Worm (Caenorhabditis elegans) whole organism, young adult: Measurements from ENCODE around the gene cest-16.
A peak's percentile ranks its signal among the peaks of the same experiment; 100 is the strongest.

ENCODE experiments used
- B0035.1 ChIP-seq: sonication (generic microtip); optimal IDR thresholded peaks from 2 replicates; lab custom pipeline; 2016; ENCODE audit warnings: missing genetic modification characterization, mild to moderate bottlenecking, missing compliant biosample characterization, missing genotype, missing genetic modification reagents
- F10E7.11 ChIP-seq: sonication (generic microtip); optimal IDR thresholded peaks from 2 replicates; lab custom pipeline; 2017; ENCODE audit warnings: mild to moderate bottlenecking, missing genetic modification characterization, moderate library complexity, missing compliant biosample characterization
- F23B12.7 ChIP-seq: sonication (generic microtip); optimal IDR thresholded peaks from 2 replicates; lab custom pipeline; 2017; ENCODE audit warnings: missing genetic modification characterization, mild to moderate bottlenecking, missing compliant biosample characterization, antibody characterized with exemption, moderate library complexity; ENCODE audit not compliant: insufficient read depth
- F33H1.4 ChIP-seq: fragments of 200-800 bp; sonication (Bioruptor generic); IDR thresholded peaks from 2 replicates; pipeline ENCODE4 v1.3.6; 2022; ENCODE audit warnings: missing genetic modification reagents, missing genetic modification characterization, missing compliant biosample characterization
- F39B2.1 ChIP-seq: fragments of 200-800 bp; sonication (Bioruptor generic); IDR thresholded peaks from 2 replicates; pipeline ENCODE4 v1.3.6; 2022; ENCODE audit warnings: missing genetic modification reagents, missing genetic modification characterization, missing compliant biosample characterization
- F49E8.2 ChIP-seq: sonication (generic microtip); optimal IDR thresholded peaks from 3 replicates; lab custom pipeline; 2017; ENCODE audit warnings: missing genetic modification characterization, mild to moderate bottlenecking, missing compliant biosample characterization, antibody characterized with exemption, moderate library complexity; ENCODE audit not compliant: insufficient read depth
- F55B11.4 ChIP-seq: sonication (generic microtip); optimal IDR thresholded peaks from 2 replicates; lab custom pipeline; 2016; ENCODE audit warnings: missing compliant biosample characterization, missing genetic modification characterization, borderline replicate concordance; ENCODE audit not compliant: insufficient read depth
- F57A8.1 ChIP-seq: fragments of 200-800 bp; sonication (Bioruptor generic); optimal IDR thresholded peaks from 2 replicates; lab custom pipeline; 2018; ENCODE audit warnings: mild to moderate bottlenecking, missing genetic modification characterization, moderate library complexity, missing compliant biosample characterization
- K11D2.4 ChIP-seq: fragments of 200-800 bp; sonication (Bioruptor generic); IDR thresholded peaks from 2 replicates; pipeline ENCODE4 v1.3.6; 2022; ENCODE audit warnings: missing genetic modification reagents, missing genetic modification characterization, missing compliant biosample characterization
- T07F8.4 ChIP-seq: sonication (generic microtip); optimal IDR thresholded peaks from 2 replicates; lab custom pipeline; 2016; ENCODE audit warnings: mild to moderate bottlenecking, missing genetic modification characterization, moderate library complexity, missing compliant biosample characterization
- Y53F4B.3 ChIP-seq: fragments of 200-800 bp; sonication (Bioruptor generic); IDR thresholded peaks from 2 replicates; pipeline ENCODE4 v1.3.6; 2022; ENCODE audit warnings: missing genetic modification reagents, missing genetic modification characterization, missing compliant biosample characterization
- Y53G8AR.9 ChIP-seq: fragments of 200-800 bp; sonication (Bioruptor generic); conservative IDR thresholded peaks from 2 replicates; pipeline ENCODE4 v1.3.6; 2022; ENCODE audit warnings: missing genetic modification reagents, missing genetic modification characterization, missing compliant biosample characterization
- athp-1 ChIP-seq: sonication (generic microtip); optimal IDR thresholded peaks from 2 replicates; lab custom pipeline; 2017; ENCODE audit warnings: mild to moderate bottlenecking, missing genetic modification characterization, missing compliant biosample characterization
- bed-2 ChIP-seq: fragments of 200-800 bp; sonication (Bioruptor generic); IDR thresholded peaks from 2 replicates; pipeline ENCODE4 v1.3.6; 2022; ENCODE audit warnings: missing genetic modification reagents, missing genetic modification characterization, missing compliant biosample characterization
- cebp-2 ChIP-seq: fragments of 200-800 bp; sonication (Bioruptor generic); IDR thresholded peaks from 2 replicates; pipeline ENCODE4 v1.3.6; 2022; ENCODE audit warnings: missing genetic modification characterization, missing compliant biosample characterization
- ceh-40 ChIP-seq: fragments of 200-800 bp; sonication (Bioruptor generic); IDR thresholded peaks from 2 replicates; pipeline ENCODE4 v1.3.6; 2022; ENCODE audit warnings: missing genetic modification characterization, missing compliant biosample characterization
- chd-7 ChIP-seq: sonication (generic microtip); optimal IDR thresholded peaks from 2 replicates; lab custom pipeline; 2016; ENCODE audit warnings: mild to moderate bottlenecking, missing genetic modification characterization, moderate library complexity, missing compliant biosample characterization
- die-1 ChIP-seq: sonication (generic microtip); optimal IDR thresholded peaks from 2 replicates; lab custom pipeline; 2016; ENCODE audit warnings: missing genotype, mild to moderate bottlenecking, missing genetic modification characterization, missing compliant biosample characterization
- dpff-1 ChIP-seq: sonication (generic microtip); optimal IDR thresholded peaks from 2 replicates; lab custom pipeline; 2017; ENCODE audit warnings: mild to moderate bottlenecking, missing genetic modification characterization, missing compliant biosample characterization
- dpl-1 ChIP-seq: fragments of 150-350 bp; optimal IDR thresholded peaks from 2 replicates; lab custom pipeline; 2014; ENCODE audit warnings: missing biosample characterization, missing genetic modification reagents, missing genetic modification characterization
- efl-1 ChIP-seq: fragments of 150-350 bp; optimal IDR thresholded peaks from 2 replicates; lab custom pipeline; 2014; ENCODE audit warnings: missing biosample characterization, missing genetic modification reagents, missing genetic modification characterization
- him-1 ChIP-seq: sonication (generic microtip); optimal IDR thresholded peaks from 2 replicates; lab custom pipeline; 2016; ENCODE audit warnings: missing genotype, missing genetic modification reagents, missing genetic modification characterization, missing compliant biosample characterization
- hlh-26 ChIP-seq: fragments of 200-800 bp; sonication (Bioruptor generic); conservative IDR thresholded peaks from 2 replicates; pipeline ENCODE4 v1.3.6; 2022; ENCODE audit warnings: missing genetic modification reagents, missing genetic modification characterization, missing compliant biosample characterization
- hmg-1.2 ChIP-seq: fragments of 200-800 bp; sonication (Bioruptor generic); IDR thresholded peaks from 2 replicates; pipeline ENCODE4 v1.3.6; 2022; ENCODE audit warnings: missing genetic modification reagents, missing genetic modification characterization, missing compliant biosample characterization
- hsf-1 ChIP-seq: fragments of 200-800 bp; sonication (Bioruptor generic); IDR thresholded peaks from 2 replicates; pipeline ENCODE4 v1.3.6; 2022; ENCODE audit warnings: missing genetic modification reagents, missing genetic modification characterization, missing compliant biosample characterization
- lag-1 ChIP-seq: fragments of 200-800 bp; sonication (Bioruptor generic); IDR thresholded peaks from 2 replicates; pipeline ENCODE4 v1.3.6; 2022; ENCODE audit warnings: missing genetic modification reagents, missing genetic modification characterization, missing compliant biosample characterization
- lin-40 ChIP-seq: sonication (generic microtip); optimal IDR thresholded peaks from 2 replicates; lab custom pipeline; 2016; ENCODE audit warnings: missing genetic modification characterization, mild to moderate bottlenecking, missing compliant biosample characterization, missing genotype, missing genetic modification reagents
- lin-54 ChIP-seq: fragments of 200-800 bp; sonication (Bioruptor generic); optimal IDR thresholded peaks from 2 replicates; lab custom pipeline; 2018; ENCODE audit warnings: mild to moderate bottlenecking, missing genetic modification characterization, missing compliant biosample characterization
- lsl-1 ChIP-seq: fragments of 200-800 bp; sonication (Bioruptor generic); optimal IDR thresholded peaks from 2 replicates; lab custom pipeline; 2018; ENCODE audit warnings: mild to moderate bottlenecking, missing genetic modification characterization, moderate library complexity, missing compliant biosample characterization
- nfya-1 ChIP-seq: sonication (generic microtip); optimal IDR thresholded peaks from 2 replicates; lab custom pipeline; 2017; ENCODE audit warnings: antibody characterized with exemption, missing compliant biosample characterization, missing genetic modification characterization, borderline replicate concordance; ENCODE audit not compliant: insufficient read depth
- nfya-2 ChIP-seq: fragments of 200-800 bp; sonication (Bioruptor generic); IDR thresholded peaks from 2 replicates; pipeline ENCODE4 v1.3.6; 2022; ENCODE audit warnings: missing genetic modification reagents, missing genetic modification characterization, missing compliant biosample characterization
- nhr-120 ChIP-seq: fragments of 200-800 bp; sonication (Bioruptor generic); IDR thresholded peaks from 2 replicates; pipeline ENCODE4 v1.3.6; 2022; ENCODE audit warnings: missing genetic modification characterization, missing compliant biosample characterization
- nhr-179 ChIP-seq: sonication (generic microtip); optimal IDR thresholded peaks from 2 replicates; lab custom pipeline; 2016; ENCODE audit warnings: mild to moderate bottlenecking, missing genetic modification characterization, missing compliant biosample characterization
- pbrm-1 ChIP-seq: fragments of 200-800 bp; sonication (Bioruptor generic); IDR thresholded peaks from 2 replicates; pipeline ENCODE4 v1.3.6; 2022; ENCODE audit warnings: missing genetic modification reagents, missing genetic modification characterization, missing compliant biosample characterization
- pha-4 ChIP-seq: fragments of 150-350 bp; sonication (generic microtip); optimal IDR thresholded peaks from 2 replicates; lab custom pipeline; 2014; ENCODE audit warnings: missing biosample characterization, missing genetic modification reagents, missing genetic modification characterization
- rcor-1 ChIP-seq: fragments of 200-800 bp; sonication (Bioruptor generic); IDR thresholded peaks from 2 replicates; pipeline ENCODE4 v1.3.6; 2022; ENCODE audit warnings: missing genetic modification reagents, missing genetic modification characterization, missing compliant biosample characterization
- rpc-1 ChIP-seq, 2 experiments: fragments of 150-350 bp in 1 of 2; sonication (generic microtip) in 1 of 2; optimal IDR thresholded peaks; 2 replicates each; lab custom pipeline; 2014 to 2018; ENCODE audit warnings: missing biosample characterization in 1 of 2, missing genetic modification characterization in 1 of 2, missing genetic modification reagents in 1 of 2, missing genotype in 1 of 2
- sea-2 ChIP-seq: fragments of 200-800 bp; sonication (Bioruptor generic); IDR thresholded peaks from 2 replicates; pipeline ENCODE4 v1.3.6; 2022; ENCODE audit warnings: missing genetic modification characterization, missing compliant biosample characterization
- snpc-1.1 ChIP-seq: sonication (generic microtip); optimal IDR thresholded peaks from 2 replicates; lab custom pipeline; 2017; ENCODE audit warnings: missing genetic modification characterization, mild to moderate bottlenecking, missing compliant biosample characterization, antibody characterized with exemption, moderate library complexity, missing genotype, missing genetic modification reagents; ENCODE audit not compliant: insufficient read depth
- snpc-4 ChIP-seq, 5 experiments: fragments of 150-350 bp in 1 of 5; sonication (generic microtip) in 4 of 5; optimal IDR thresholded peaks; 2 replicates each; lab custom pipeline; 2014 to 2018; ENCODE audit warnings: missing genetic modification characterization in 5 of 5, missing biosample characterization in 3 of 5, antibody characterized with exemption in 2 of 5, mild to moderate bottlenecking in 2 of 5, missing compliant biosample characterization in 2 of 5, missing genotype in 2 of 5, moderate library complexity in 2 of 5, missing genetic modification reagents in 1 of 5
- tbp1 ChIP-seq: fragments of 200-800 bp; sonication (Bioruptor generic); optimal IDR thresholded peaks from 2 replicates; lab custom pipeline; 2018; ENCODE audit warnings: mild to moderate bottlenecking, missing genetic modification characterization, missing compliant biosample characterization
- unc-130 ChIP-seq: sonication (generic microtip); optimal IDR thresholded peaks from 2 replicates; lab custom pipeline; 2016; ENCODE audit warnings: missing genetic modification reagents, missing genetic modification characterization, missing compliant biosample characterization
- ztf-26 ChIP-seq: sonication (generic microtip); optimal IDR thresholded peaks from 2 replicates; lab custom pipeline; 2017; ENCODE audit warnings: missing genetic modification characterization, missing compliant biosample characterization

cest-16 gene

ce11 chrX:6296402-6296844 is 3.3 kb upstream of the cest-16 start (continued):
- TF ChIP-seq nhr-120 (GFP tag; lab: Robert Waterston, UW): 0 out of 2 replicates have a peak, but pooled peaks have one; percentile 53
- peak; percentile 88 for TF ChIP-seq hmg-1.2 (GFP tag; lab: Robert Waterston, UW)
- peak; percentile 99 for TF ChIP-seq chd-7
- TF ChIP-seq Y53F4B.3: no peak
- TF ChIP-seq F10E7.11 (tag; lab: Kevin White, UChicago): peak; percentile 98
- TF ChIP-seq F39B2.1 (GFP tag; lab: Robert Waterston, UW): no peak
- peak; percentile 89 for TF ChIP-seq sea-2 (GFP tag; lab: Robert Waterston, UW)
- TF ChIP-seq F49E8.2: peak; percentile 30
- TF ChIP-seq tbp1 (GFP tag; lab: Kevin White, UChicago): peak; percentile 81
- TF ChIP-seq F55B11.4 (tag; lab: Kevin White, UChicago): no peak
- TF ChIP-seq pha-4 (tag; lab: Kevin White, UChicago): peak; percentile 98
- TF ChIP-seq ztf-26 (tag; lab: Kevin White, UChicago): peak; percentile 100
- peak; percentile 99 for TF ChIP-seq Y53G8AR.9
- peak; percentile 61 for TF ChIP-seq snpc-4 (GFP tag; optimal IDR thresholded peaks at IDR 0.05; lab: Kevin White, UChicago)
- peak; percentile 36 to 90 (median 82) for TF ChIP-seq snpc-4 (tag; optimal IDR thresholded peaks at IDR 0.05; lab: Kevin White, UChicago)
- TF ChIP-seq die-1 (tag; lab: Kevin White, UChicago): peak; percentile 83
- TF ChIP-seq athp-1 (tag; lab: Kevin White, UChicago): peak; percentile 89
- 0 out of 2 replicates have a peak, but pooled peaks have one; percentile 24 for TF ChIP-seq ceh-40 (GFP tag; lab: Robert Waterston, UW)
- peak; percentile 17 for TF ChIP-seq rpc-1 (optimal IDR thresholded peaks at IDR 0.05; lab: Kevin White, UChicago)
- TF ChIP-seq rpc-1 (tag; optimal IDR thresholded peaks at IDR 0.05; lab: Kevin White, UChicago): no peak
- TF ChIP-seq pbrm-1 (GFP tag; lab: Robert Waterston, UW): peak; percentile 96
- TF ChIP-seq nfya-1 (tag; lab: Kevin White, UChicago): no peak
- TF ChIP-seq lin-40: peak; percentile 100
- peak; percentile 68 for TF ChIP-seq unc-130 (GFP tag; lab: Kevin White, UChicago)
- TF ChIP-seq T07F8.4 (tag; lab: Kevin White, UChicago): peak; percentile 96
- TF ChIP-seq hsf-1 (GFP tag; lab: Robert Waterston, UW): peak; percentile 67
- TF ChIP-seq efl-1 (GFP tag; lab: Kevin White, UChicago): no peak
- TF ChIP-seq F57A8.1 (GFP tag; lab: Kevin White, UChicago): peak; percentile 86
- TF ChIP-seq dpff-1: peak; percentile 99
- no peak for TF ChIP-seq hlh-26 (GFP tag; lab: Robert Waterston, UW)
- peak; percentile 92; the same call in 1 of the 2 replicates for TF ChIP-seq lag-1 (GFP tag; lab: Robert Waterston, UW)
- TF ChIP-seq F33H1.4 (GFP tag; lab: Robert Waterston, UW): peak; percentile 27; the same call in 1 of the 2 replicates
- TF ChIP-seq cebp-2 (GFP tag; lab: Robert Waterston, UW): peak; percentile 99
- peak; percentile 98 for TF ChIP-seq rcor-1 (GFP tag; lab: Robert Waterston, UW)
- peak; percentile 99 for TF ChIP-seq K11D2.4 (GFP tag; lab: Robert Waterston, UW)
- peak; percentile 98 for TF ChIP-seq F23B12.7 (tag; lab: Kevin White, UChicago)

- no peak for TF ChIP-seq pbrm-1 (GFP tag; lab: Robert Waterston, UW)
- TF ChIP-seq lsl-1 (GFP tag; lab: Kevin White, UChicago): no peak
- TF ChIP-seq F10E7.11 (tag; lab: Kevin White, UChicago): no peak
- TF ChIP-seq him-1 (tag; lab: Kevin White, UChicago): no peak
- no peak for TF ChIP-seq nhr-179 (tag; lab: Kevin White, UChicago)
- TF ChIP-seq lin-54: no peak
- TF ChIP-seq nfya-2 (GFP tag; lab: Robert Waterston, UW): no peak
- no peak for TF ChIP-seq efl-1 (GFP tag; lab: Kevin White, UChicago)
- TF ChIP-seq hsf-1 (GFP tag; lab: Robert Waterston, UW): no peak
- TF ChIP-seq snpc-1.1 (tag; lab: Kevin White, UChicago): no peak
- TF ChIP-seq dpl-1 (GFP tag; lab: Kevin White, UChicago): no peak
- TF ChIP-seq B0035.1 (tag; lab: Kevin White, UChicago): no peak
- no peak for TF ChIP-seq bed-2 (GFP tag; lab: Robert Waterston, UW)
These were observed 11.6 kb downstream of the cest-16 start, which contains the start of gene npr-38 for ce11 chrX:6311391-6311790. npr-38 (plus strand) TSS chrX:6311691.
